Worm (Caenorhabditis elegans): Measurements from ENCODE around the gene wht-3.

DNA sequence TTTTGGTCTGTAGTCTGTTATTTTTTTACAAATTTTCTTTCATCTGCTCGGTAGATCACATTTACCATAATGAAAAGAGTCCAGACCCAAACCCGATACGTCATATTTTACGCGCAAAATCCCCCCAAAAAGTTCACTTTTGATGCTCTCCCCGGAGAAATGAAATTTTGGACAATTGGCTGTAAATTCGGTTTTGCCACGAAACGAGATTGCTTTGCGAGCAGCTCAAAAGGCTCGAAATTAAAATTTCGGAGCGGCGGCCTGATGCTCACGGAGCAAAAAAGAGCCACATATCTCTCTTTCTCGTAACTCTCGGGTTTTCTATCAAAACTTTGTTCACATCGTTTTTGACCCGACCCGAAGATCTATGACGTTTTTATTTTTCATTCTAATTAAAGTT lies 28.1 kb downstream of the wht-3 start:
- no peak for TF ChIP-seq him-1 (tag; optimal IDR thresholded peaks at IDR 0.05)
- no peak for TF ChIP-seq dao-5 (tag; optimal IDR thresholded peaks at IDR 0.05)
